Worm (Caenorhabditis elegans) whole organism, L1 larva: ENCODE results near the gene asp-4.

ENCODE experiments used
- C16A3.4 ChIP-seq: fragments of 150-350 bp; optimal IDR thresholded peaks from 2 replicates; lab custom pipeline; 2014; ENCODE audit warnings: missing biosample characterization, missing genetic modification characterization
- blmp-1 ChIP-seq: fragments of 150-350 bp; optimal IDR thresholded peaks from 2 replicates; lab custom pipeline; 2014; ENCODE audit warnings: missing biosample characterization, missing genetic modification characterization
- ceh-8 ChIP-seq: fragments of 200-800 bp; sonication (Bioruptor generic); optimal IDR thresholded peaks from 2 replicates; lab custom pipeline; 2018; ENCODE audit warnings: mild to moderate bottlenecking, missing genetic modification characterization, moderate library complexity, missing compliant biosample characterization
- ceh-88 ChIP-seq: fragments of 200-800 bp; sonication (Bioruptor generic); IDR thresholded peaks from 2 replicates; pipeline ENCODE4 v1.3.6; 2022; ENCODE audit warnings: missing genetic modification characterization, missing compliant biosample characterization
- ces-1 ChIP-seq: fragments of 150-350 bp; optimal IDR thresholded peaks from 2 replicates; lab custom pipeline; 2014; ENCODE audit warnings: missing biosample characterization, missing genetic modification reagents, missing genetic modification characterization
- dpl-1 ChIP-seq, 3 experiments: fragments of 150-350 bp in 2 of 3; sonication (generic microtip) in 1 of 3; optimal IDR thresholded peaks; 2 replicates each; lab custom pipeline; 2014 to 2017; ENCODE audit warnings: missing biosample characterization in 3 of 3, missing genetic modification characterization in 3 of 3, missing genetic modification reagents in 3 of 3
- egl-13 ChIP-seq: sonication (generic microtip); optimal IDR thresholded peaks from 2 replicates; lab custom pipeline; 2016; ENCODE audit warnings: missing genotype, missing genetic modification reagents, missing genetic modification characterization, missing compliant biosample characterization
- egl-27 ChIP-seq, 2 experiments: fragments of 150-350 bp in 1 of 2; sonication (generic microtip); optimal IDR thresholded peaks; 3 replicates each; lab custom pipeline; 2017 to 2018; ENCODE audit warnings: missing biosample characterization in 2 of 2, missing genetic modification characterization in 2 of 2, missing genetic modification reagents in 2 of 2
- ets-5 ChIP-seq: fragments of 200-800 bp; sonication (Bioruptor generic); IDR thresholded peaks from 2 replicates; pipeline ENCODE4 v1.3.6; 2022; ENCODE audit warnings: missing genetic modification characterization, missing compliant biosample characterization
- fkh-4 ChIP-seq: sonication (generic microtip); optimal IDR thresholded peaks from 2 replicates; lab custom pipeline; 2016; ENCODE audit warnings: missing compliant biosample characterization, missing genetic modification characterization, borderline replicate concordance
- irx-1 ChIP-seq: sonication (generic microtip); optimal IDR thresholded peaks from 2 replicates; lab custom pipeline; 2016; ENCODE audit warnings: missing genetic modification characterization, missing compliant biosample characterization
- isw-1 ChIP-seq: fragments of 200-800 bp; sonication (Bioruptor generic); IDR thresholded peaks from 2 replicates; pipeline ENCODE4 v1.3.6; 2022; ENCODE audit warnings: missing genetic modification characterization, missing compliant biosample characterization
- lin-13 ChIP-seq: fragments of 150-350 bp; optimal IDR thresholded peaks from 2 replicates; lab custom pipeline; 2014; ENCODE audit warnings: missing biosample characterization, missing genetic modification reagents, missing genetic modification characterization
- lin-15B ChIP-seq: fragments of 150-350 bp; sonication (generic microtip); optimal IDR thresholded peaks from 3 replicates; lab custom pipeline; 2014; ENCODE audit warnings: missing biosample characterization, missing genetic modification characterization
- lin-35 ChIP-seq, 2 experiments: fragments of 150-350 bp; optimal IDR thresholded peaks; 2 replicates each; lab custom pipeline; 2014; ENCODE audit warnings: missing biosample characterization in 2 of 2, missing genetic modification characterization in 2 of 2, missing genetic modification reagents in 2 of 2
- lin-39 ChIP-seq: fragments of 150-350 bp; optimal IDR thresholded peaks from 2 replicates; lab custom pipeline; 2014; ENCODE audit warnings: missing biosample characterization, missing genetic modification reagents, missing genetic modification characterization
- mef-2 ChIP-seq: fragments of 150-350 bp; optimal IDR thresholded peaks from 2 replicates; lab custom pipeline; 2014; ENCODE audit warnings: missing biosample characterization, missing genetic modification characterization
- nhr-11 ChIP-seq: fragments of 150-350 bp; optimal IDR thresholded peaks from 2 replicates; lab custom pipeline; 2014; ENCODE audit warnings: missing biosample characterization, missing genetic modification characterization
- nhr-12 ChIP-seq: sonication (generic microtip); optimal IDR thresholded peaks from 2 replicates; lab custom pipeline; 2017; ENCODE audit warnings: missing biosample characterization, missing genetic modification characterization
- nhr-237 ChIP-seq: fragments of 150-350 bp; optimal IDR thresholded peaks from 2 replicates; lab custom pipeline; 2014; ENCODE audit warnings: missing biosample characterization, missing genetic modification characterization
- nhr-47 ChIP-seq: sonication (generic microtip); optimal IDR thresholded peaks from 2 replicates; lab custom pipeline; 2016; ENCODE audit warnings: mild to moderate bottlenecking, missing genetic modification characterization, moderate library complexity, missing compliant biosample characterization
- nhr-85 ChIP-seq: sonication (generic microtip); peaks from one replicate; lab custom pipeline; 2016; ENCODE audit warnings: missing genetic modification characterization, inconsistent platforms, missing compliant biosample characterization
- snu-23 ChIP-seq: sonication (generic microtip); optimal IDR thresholded peaks from 2 replicates; lab custom pipeline; 2016; ENCODE audit warnings: missing genetic modification characterization, missing compliant biosample characterization
- sup-37 ChIP-seq: fragments of 200-800 bp; sonication (Bioruptor generic); optimal IDR thresholded peaks from 2 replicates; lab custom pipeline; 2018; ENCODE audit warnings: mild to moderate bottlenecking, missing genetic modification characterization, missing compliant biosample characterization
- swsn-7 ChIP-seq: sonication (generic microtip); optimal IDR thresholded peaks from 2 replicates; lab custom pipeline; 2016; ENCODE audit warnings: missing genetic modification characterization, missing compliant biosample characterization
- tbx-2 ChIP-seq: sonication (generic microtip); optimal IDR thresholded peaks from 2 replicates; lab custom pipeline; 2016; ENCODE audit warnings: missing genetic modification characterization, missing compliant biosample characterization
- unc-98 ChIP-seq: fragments of 200-800 bp; sonication (Bioruptor generic); IDR thresholded peaks from 2 replicates; pipeline ENCODE4 v1.3.6; 2022; ENCODE audit warnings: missing genetic modification characterization, missing compliant biosample characterization

Gene asp-4

DNA sequence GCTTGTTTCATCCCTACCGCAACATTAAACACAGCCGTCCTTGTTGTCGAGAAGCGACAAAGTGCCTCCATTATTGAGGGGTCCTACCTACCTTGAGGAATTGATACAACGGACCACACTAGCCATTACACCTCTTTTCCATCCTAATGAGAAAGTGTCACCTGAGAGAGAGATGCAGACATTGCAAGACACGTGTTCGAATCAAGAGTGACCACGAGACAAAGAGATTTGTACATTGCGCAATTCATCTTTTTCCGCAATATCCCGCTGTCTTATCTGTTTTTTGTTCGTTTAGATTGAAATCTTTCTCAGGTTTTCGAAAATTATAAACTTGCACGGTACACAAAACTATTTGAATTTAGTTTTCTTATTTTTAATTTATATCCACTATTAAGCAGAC, 52.1 kb downstream of the asp-4 start (continued):
- TF ChIP-seq blmp-1 = peak; percentile 80
- peak; percentile 17 to 55 for TF ChIP-seq lin-35 (GFP tag; optimal IDR thresholded peaks at IDR 0.05; lab: Kevin White, UChicago)
- no peak for TF ChIP-seq ceh-88 (GFP tag; lab: Robert Waterston, UW)
- TF ChIP-seq egl-13 (tag; lab: Kevin White, UChicago) = no peak
- TF ChIP-seq nhr-12 = no peak
- no peak for TF ChIP-seq ces-1 (GFP tag; lab: Kevin White, UChicago)
- TF ChIP-seq nhr-85 (tag; lab: Kevin White, UChicago) = peak; percentile 92
- peak; percentile 47 for TF ChIP-seq lin-39 (tag; lab: Kevin White, UChicago)
- TF ChIP-seq nhr-11 (tag; lab: Kevin White, UChicago) = no peak
- TF ChIP-seq ceh-8 (GFP tag; lab: Kevin White, UChicago) = no peak
- no peak for TF ChIP-seq lin-13 (GFP tag; lab: Kevin White, UChicago)
- TF ChIP-seq unc-98 = no peak
- no peak for TF ChIP-seq sup-37
- TF ChIP-seq swsn-7 = peak; percentile 19
- no peak for TF ChIP-seq fkh-4 (tag; lab: Kevin White, UChicago)
- no peak for TF ChIP-seq mef-2 (tag; lab: Kevin White, UChicago)
- TF ChIP-seq snu-23 (GFP tag; lab: Kevin White, UChicago) = peak; percentile 76
- no peak for TF ChIP-seq isw-1
- TF ChIP-seq lin-15B = no peak
- TF ChIP-seq nhr-237 (tag; lab: Kevin White, UChicago) = no peak
- peak; percentile 36 for TF ChIP-seq nhr-47 (tag; lab: Kevin White, UChicago)
- peak; percentile 49 for TF ChIP-seq C16A3.4 (tag; lab: Kevin White, UChicago)
- no peak for TF ChIP-seq dpl-1 (GFP tag; optimal IDR thresholded peaks at IDR 0.05; lab: Kevin White, UChicago)
- TF ChIP-seq tbx-2 (tag; lab: Kevin White, UChicago) = no peak
- TF ChIP-seq ets-5 = no peak
- peak; percentile 54 for TF ChIP-seq irx-1 (tag; lab: Kevin White, UChicago)
- peak in 1 of 2 experiments; percentile 15 for TF ChIP-seq egl-27 (tag; optimal IDR thresholded peaks at IDR 0.05; lab: Kevin White, UChicago)
